Worm (Caenorhabditis elegans) whole organism, L4 larva: Measurements from ENCODE around the gene srh-235.

Experiments
- F10B5.3 ChIP-seq: sonication (generic microtip); optimal IDR thresholded peaks from 2 replicates; lab custom pipeline; 2016; ENCODE audit warnings: mild to moderate bottlenecking, missing genetic modification characterization, missing compliant biosample characterization
- F26F4.8 ChIP-seq: fragments of 200-800 bp; sonication (Bioruptor generic); conservative IDR thresholded peaks from 2 replicates; pipeline ENCODE4 v1.3.6; 2022; ENCODE audit warnings: missing genetic modification characterization, missing compliant biosample characterization
- F49E8.2 ChIP-seq: sonication (generic microtip); optimal IDR thresholded peaks from 2 replicates; lab custom pipeline; 2016; ENCODE audit warnings: missing compliant biosample characterization, mild to moderate bottlenecking, missing genetic modification characterization, borderline replicate concordance
- R02D3.7 ChIP-seq: fragments of 150-350 bp; sonication (generic microtip); optimal IDR thresholded peaks from 3 replicates; lab custom pipeline; 2014; ENCODE audit warnings: missing biosample characterization, missing genetic modification characterization
- T26A8.4 ChIP-seq: fragments of 200-800 bp; sonication (Bioruptor generic); IDR thresholded peaks from 2 replicates; pipeline ENCODE4 v1.3.6; 2022; ENCODE audit warnings: missing genetic modification characterization, missing compliant biosample characterization
- Y48G9A.11 ChIP-seq: fragments of 200-800 bp; sonication (Bioruptor generic); IDR thresholded peaks from 2 replicates; pipeline ENCODE4 v1.3.6; 2022; ENCODE audit warnings: missing genetic modification reagents, missing genetic modification characterization, missing compliant biosample characterization
- ZK546.5 ChIP-seq, 2 experiments: sonication (generic microtip); optimal IDR thresholded peaks; 2 replicates each; lab custom pipeline; 2017; ENCODE audit warnings: missing biosample characterization in 2 of 2, missing genetic modification characterization in 2 of 2
- aha-1 ChIP-seq: fragments of 150-350 bp; peaks from one replicate; lab custom pipeline; 2014; ENCODE audit warnings: missing biosample characterization, missing genetic modification characterization
- ama-1 ChIP-seq: fragments of 150-350 bp; optimal IDR thresholded peaks from 2 replicates; lab custom pipeline; 2014; ENCODE audit warnings: inconsistent platforms, mixed read lengths
- arid-1 ChIP-seq: fragments of 200-800 bp; sonication (Bioruptor generic); conservative IDR thresholded peaks from 2 replicates; pipeline ENCODE4 v1.3.6; 2022; ENCODE audit warnings: missing genetic modification reagents, missing genetic modification characterization, missing compliant biosample characterization
- attf-4 ChIP-seq: sonication (generic microtip); optimal IDR thresholded peaks from 3 replicates; lab custom pipeline; 2017; ENCODE audit warnings: missing biosample characterization, missing genetic modification characterization
- ceh-32 ChIP-seq: sonication (generic microtip); optimal IDR thresholded peaks from 2 replicates; lab custom pipeline; 2016; ENCODE audit warnings: mild to moderate bottlenecking, missing genetic modification characterization, missing compliant biosample characterization; ENCODE audit not compliant: poor library complexity
- ceh-82 ChIP-seq: sonication (generic microtip); optimal IDR thresholded peaks from 2 replicates; lab custom pipeline; 2017; ENCODE audit warnings: missing biosample characterization, missing genetic modification characterization
- ctbp-1 ChIP-seq: fragments of 200-800 bp; sonication (Bioruptor generic); IDR thresholded peaks from 2 replicates; pipeline ENCODE4 v1.3.6; 2022; ENCODE audit warnings: missing genetic modification reagents, missing genetic modification characterization, missing compliant biosample characterization
- egl-27 ChIP-seq: sonication (generic microtip); optimal IDR thresholded peaks from 3 replicates; lab custom pipeline; 2017; ENCODE audit warnings: missing biosample characterization, missing genetic modification reagents, missing genetic modification characterization
- egl-43 ChIP-seq: fragments of 200-800 bp; sonication (Bioruptor generic); IDR thresholded peaks from 2 replicates; pipeline ENCODE4 v1.3.6; 2022; ENCODE audit warnings: missing genetic modification reagents, missing genetic modification characterization, missing compliant biosample characterization
- fos-1 ChIP-seq: fragments of 150-350 bp; optimal IDR thresholded peaks from 2 replicates; lab custom pipeline; 2014; ENCODE audit warnings: missing biosample characterization, missing genetic modification characterization
- gei-8 ChIP-seq: fragments of 200-800 bp; sonication (Bioruptor generic); optimal IDR thresholded peaks from 2 replicates; lab custom pipeline; 2018; ENCODE audit warnings: mild to moderate bottlenecking, missing genetic modification characterization, missing compliant biosample characterization
- hif-1 ChIP-seq, 2 experiments: sonication (generic microtip); optimal IDR thresholded peaks; 2 replicates each; lab custom pipeline; 2016 to 2017; ENCODE audit warnings: missing compliant biosample characterization in 2 of 2, missing genetic modification characterization in 2 of 2, missing genetic modification reagents in 2 of 2, missing genotype in 2 of 2, mild to moderate bottlenecking in 1 of 2
- hlh-11 ChIP-seq: fragments of 200-800 bp; sonication (Bioruptor generic); optimal IDR thresholded peaks from 2 replicates; lab custom pipeline; 2018; ENCODE audit warnings: mild to moderate bottlenecking, missing genetic modification characterization, missing compliant biosample characterization
- hlh-30 ChIP-seq: sonication (generic microtip); optimal IDR thresholded peaks from 2 replicates; lab custom pipeline; 2017; ENCODE audit warnings: antibody characterized with exemption, mild to moderate bottlenecking, missing genetic modification characterization, missing compliant biosample characterization; ENCODE audit not compliant: insufficient read depth
- lim-7 ChIP-seq: fragments of 200-800 bp; sonication (Bioruptor generic); IDR thresholded peaks from 2 replicates; pipeline ENCODE4 v1.3.6; 2022; ENCODE audit warnings: missing genetic modification characterization, missing compliant biosample characterization
- lin-38 ChIP-seq: fragments of 200-800 bp; sonication (Bioruptor generic); IDR thresholded peaks from 2 replicates; pipeline ENCODE4 v1.3.6; 2022; ENCODE audit warnings: missing genetic modification reagents, missing genetic modification characterization, missing compliant biosample characterization
- lin-39 ChIP-seq: fragments of 150-350 bp; optimal IDR thresholded peaks from 2 replicates; lab custom pipeline; 2014; ENCODE audit warnings: missing biosample characterization, missing genetic modification reagents, missing genetic modification characterization
- lir-3 ChIP-seq: sonication (generic microtip); optimal IDR thresholded peaks from 2 replicates; lab custom pipeline; 2016; ENCODE audit warnings: mild to moderate bottlenecking, missing genetic modification characterization, missing compliant biosample characterization
- lsy-2 ChIP-seq, 2 experiments: fragments of 150-350 bp in 1 of 2; sonication (generic microtip) in 1 of 2; optimal IDR thresholded peaks; 2 replicates each; lab custom pipeline; 2014 to 2017; ENCODE audit warnings: missing biosample characterization in 2 of 2, missing genetic modification characterization in 2 of 2
- mxl-2 ChIP-seq: fragments of 200-800 bp; sonication (Bioruptor generic); conservative IDR thresholded peaks from 2 replicates; pipeline ENCODE4 v1.3.6; 2022; ENCODE audit warnings: missing genetic modification reagents, missing genetic modification characterization, missing compliant biosample characterization
- mxl-3 ChIP-seq: fragments of 200-800 bp; sonication (Bioruptor generic); optimal IDR thresholded peaks from 2 replicates; lab custom pipeline; 2018; ENCODE audit warnings: mild to moderate bottlenecking, missing genetic modification characterization, missing compliant biosample characterization
- nhr-111 ChIP-seq: fragments of 200-800 bp; sonication (Bioruptor generic); optimal IDR thresholded peaks from 2 replicates; lab custom pipeline; 2018; ENCODE audit warnings: mild to moderate bottlenecking, missing genetic modification characterization, missing compliant biosample characterization
- nhr-41 ChIP-seq: fragments of 200-800 bp; sonication (Bioruptor generic); IDR thresholded peaks from 2 replicates; pipeline ENCODE4 v1.3.6; 2022; ENCODE audit warnings: missing genetic modification reagents, missing genetic modification characterization, missing compliant biosample characterization
- nhr-77 ChIP-seq: fragments of 150-350 bp; optimal IDR thresholded peaks from 2 replicates; lab custom pipeline; 2014; ENCODE audit warnings: missing biosample characterization, missing genetic modification characterization
- pha-4 ChIP-seq, 2 experiments: fragments of 150-350 bp in 1 of 2; fragments of 200-800 bp in 1 of 2; sonication (Bioruptor generic) in 1 of 2; IDR thresholded peaks in 1 of 2; optimal IDR thresholded peaks in 1 of 2; 2 replicates each; pipeline versions ENCODE4 v1.3.6 to Lab custom; 2014 to 2022; ENCODE audit warnings: missing genetic modification characterization in 2 of 2, missing genetic modification reagents in 2 of 2, missing biosample characterization in 1 of 2, missing compliant biosample characterization in 1 of 2
- skn-1 ChIP-seq: fragments of 150-350 bp; optimal IDR thresholded peaks from 2 replicates; lab custom pipeline; 2014; ENCODE audit warnings: missing biosample characterization, missing genetic modification characterization
- spr-3 ChIP-seq: fragments of 200-800 bp; sonication (Bioruptor generic); optimal IDR thresholded peaks from 2 replicates; lab custom pipeline; 2018; ENCODE audit warnings: mild to moderate bottlenecking, missing genetic modification characterization, missing compliant biosample characterization
- tra-1 ChIP-seq: fragments of 200-800 bp; sonication (Bioruptor generic); IDR thresholded peaks from 2 replicates; pipeline ENCODE4 v1.3.6; 2022; ENCODE audit warnings: missing genetic modification reagents, missing genetic modification characterization, missing compliant biosample characterization
- vab-7 ChIP-seq: fragments of 200-800 bp; sonication (Bioruptor generic); IDR thresholded peaks from 2 replicates; pipeline ENCODE4 v1.3.6; 2022; ENCODE audit warnings: missing genetic modification reagents, missing genetic modification characterization, missing compliant biosample characterization
- zag-1 ChIP-seq: fragments of 150-350 bp; optimal IDR thresholded peaks from 2 replicates; lab custom pipeline; 2014; ENCODE audit warnings: missing biosample characterization, missing genetic modification characterization
- zip-11 ChIP-seq: fragments of 200-800 bp; sonication (Bioruptor generic); IDR thresholded peaks from 2 replicates; pipeline ENCODE4 v1.3.6; 2022; ENCODE audit warnings: missing genetic modification characterization, missing compliant biosample characterization
- ztf-7 ChIP-seq: fragments of 150-350 bp; optimal IDR thresholded peaks from 2 replicates; lab custom pipeline; 2014; ENCODE audit warnings: missing biosample characterization, missing genetic modification characterization

srh-235 gene

DNA sequence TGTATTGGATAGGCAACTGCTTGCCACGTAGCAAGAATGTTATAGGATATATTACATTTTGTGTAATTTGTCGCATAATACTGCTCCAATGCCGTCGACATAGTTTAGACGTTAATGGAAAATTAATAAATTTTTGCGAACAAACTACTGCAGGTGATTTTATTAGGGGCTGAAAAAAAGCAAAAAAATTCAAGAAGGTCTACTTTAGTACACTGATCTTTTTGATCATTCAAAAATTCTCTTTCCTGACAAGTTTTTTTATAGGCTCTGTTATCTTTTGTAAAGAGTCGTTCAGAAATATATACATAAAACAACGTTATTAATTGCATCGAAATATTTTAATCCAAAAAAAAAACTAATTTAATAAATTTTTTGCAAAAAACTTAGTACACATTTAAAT lies 13.6 kb upstream of the srh-235 start, which contains the start of gene srh-111:
TSS of gene srh-111 (minus strand) at position 101 of the 400 bp plus-strand sequence.
- no peak for TF ChIP-seq vab-7 (GFP tag; lab: Robert Waterston, UW)
- no peak for TF ChIP-seq spr-3 (GFP tag; lab: Kevin White, UChicago)
- no peak for TF ChIP-seq ceh-82 (tag; lab: Kevin White, UChicago)
- no peak for TF ChIP-seq fos-1 (tag; lab: Kevin White, UChicago)
- no peak for TF ChIP-seq arid-1 (GFP tag; lab: Robert Waterston, UW)
- TF ChIP-seq tra-1: no peak
- no peak for TF ChIP-seq hlh-30 (tag; lab: Kevin White, UChicago)
- TF ChIP-seq pha-4 (GFP tag; IDR thresholded peaks at IDR 0.05; lab: Robert Waterston, UW): no peak
- no peak for TF ChIP-seq pha-4 (tag; optimal IDR thresholded peaks at IDR 0.05; lab: Kevin White, UChicago)
- no peak for TF ChIP-seq ceh-32 (tag; lab: Kevin White, UChicago)

ce11 chrV:17476490-17476889 lies 5.0 kb upstream of the srh-235 start, which contains the start of gene srbc-61:
Gene srbc-61, plus strand, starts transcription at chrV:17476790.
- TF ChIP-seq ZK546.5 (tag; optimal IDR thresholded peaks at IDR 0.05; lab: Kevin White, UChicago): no peak

DNA sequence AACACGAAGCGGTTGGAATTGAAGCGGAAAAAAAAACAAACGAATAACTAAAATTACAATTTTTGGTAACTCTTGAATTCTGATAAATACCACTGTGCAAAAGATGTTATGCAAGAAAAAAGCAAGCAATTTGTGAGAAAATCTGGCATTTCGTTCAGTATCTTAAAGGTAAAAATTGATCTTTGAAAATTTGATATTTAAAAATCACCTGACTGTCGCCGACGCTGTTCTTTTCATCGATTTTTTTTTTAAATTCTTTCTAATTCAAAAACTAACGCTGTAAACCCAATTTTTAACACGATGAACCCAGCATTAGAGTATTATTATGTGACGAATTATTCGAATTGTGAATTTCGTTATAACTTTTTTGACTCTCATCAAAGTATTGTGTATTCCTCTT lies 2.2 kb upstream of the srh-235 start, which contains the start of gene srh-123:
TSS of gene srh-123 (plus strand) at position 301 of the 400 bp plus-strand sequence.
- no peak for TF ChIP-seq egl-27 (tag; lab: Kevin White, UChicago)
- no peak for TF ChIP-seq zag-1 (tag; lab: Kevin White, UChicago)
- TF ChIP-seq Y48G9A.11: no peak
- TF ChIP-seq lim-7: no peak
- TF ChIP-seq mxl-3: no peak
- TF ChIP-seq R02D3.7 (tag; lab: Kevin White, UChicago): no peak
- TF ChIP-seq lsy-2 (tag; optimal IDR thresholded peaks at IDR 0.05; lab: Kevin White, UChicago): no peak
- no peak for TF ChIP-seq F49E8.2 (tag; lab: Kevin White, UChicago)
- TF ChIP-seq lin-39 (tag; lab: Kevin White, UChicago): no peak
- TF ChIP-seq nhr-111: no peak
- TF ChIP-seq zip-11 (GFP tag; lab: Robert Waterston, UW): no peak
- TF ChIP-seq nhr-41 (GFP tag; lab: Robert Waterston, UW): no peak
- no peak for TF ChIP-seq ceh-32 (tag; lab: Kevin White, UChicago)
- TF ChIP-seq ztf-7 (tag; lab: Kevin White, UChicago): no peak

DNA sequence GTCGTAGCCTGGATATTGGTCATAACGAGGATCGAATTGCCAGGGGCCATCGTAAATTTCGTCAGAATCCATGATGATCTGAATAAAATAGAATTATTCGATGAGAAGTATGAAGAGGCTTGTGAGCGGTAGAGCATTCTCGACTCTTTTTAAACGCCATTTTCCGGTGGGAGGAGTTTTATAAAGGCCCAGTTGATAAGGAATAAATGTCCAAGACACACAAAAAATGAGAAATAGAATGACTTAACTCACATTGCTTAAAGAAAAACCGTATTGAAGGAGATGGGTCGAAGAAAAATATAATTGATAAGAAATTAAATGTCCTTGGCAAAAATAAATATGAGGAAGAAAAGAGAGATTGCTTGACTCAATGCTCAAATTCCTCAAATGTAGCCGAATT lies 2.3 kb downstream of the srh-235 start, which contains the start of gene F20E11.17:
TSS of gene F20E11.17 (minus strand) at position 101 of the 400 bp plus-strand sequence.
- no peak for TF ChIP-seq T26A8.4 (GFP tag; lab: Robert Waterston, UW)
- TF ChIP-seq mxl-2 (GFP tag; lab: Robert Waterston, UW): no peak
- TF ChIP-seq F10B5.3 (tag; lab: Kevin White, UChicago): no peak
- no peak for TF ChIP-seq nhr-77 (tag; lab: Kevin White, UChicago)
- TF ChIP-seq skn-1 (tag; lab: Kevin White, UChicago): no peak
- no peak for TF ChIP-seq egl-43 (GFP tag; lab: Robert Waterston, UW)
- TF ChIP-seq spr-3 (GFP tag; lab: Kevin White, UChicago): no peak
- TF ChIP-seq gei-8: no peak
- no peak for TF ChIP-seq attf-4 (tag; lab: Kevin White, UChicago)
- no peak for TF ChIP-seq F49E8.2 (tag; lab: Kevin White, UChicago)
- TF ChIP-seq lin-38 (GFP tag; lab: Robert Waterston, UW): no peak
- TF ChIP-seq hlh-30 (tag; lab: Kevin White, UChicago): no peak
- no peak for TF ChIP-seq hlh-11 (tag; lab: Kevin White, UChicago)
- no peak for TF ChIP-seq lim-7
- no peak for TF ChIP-seq hif-1 (tag; optimal IDR thresholded peaks at IDR 0.05; lab: Kevin White, UChicago)
- TF ChIP-seq ama-1: no peak
- no peak for TF ChIP-seq ctbp-1 (GFP tag; lab: Robert Waterston, UW)
- TF ChIP-seq aha-1 (tag; lab: Kevin White, UChicago): no peak
- TF ChIP-seq F26F4.8 (GFP tag; lab: Robert Waterston, UW): no peak
- TF ChIP-seq lir-3 (tag; lab: Kevin White, UChicago): no peak
